Fruit fly (Drosophila melanogaster): ENCODE results near the gene CG32100.

Gene CG32100

DNA sequence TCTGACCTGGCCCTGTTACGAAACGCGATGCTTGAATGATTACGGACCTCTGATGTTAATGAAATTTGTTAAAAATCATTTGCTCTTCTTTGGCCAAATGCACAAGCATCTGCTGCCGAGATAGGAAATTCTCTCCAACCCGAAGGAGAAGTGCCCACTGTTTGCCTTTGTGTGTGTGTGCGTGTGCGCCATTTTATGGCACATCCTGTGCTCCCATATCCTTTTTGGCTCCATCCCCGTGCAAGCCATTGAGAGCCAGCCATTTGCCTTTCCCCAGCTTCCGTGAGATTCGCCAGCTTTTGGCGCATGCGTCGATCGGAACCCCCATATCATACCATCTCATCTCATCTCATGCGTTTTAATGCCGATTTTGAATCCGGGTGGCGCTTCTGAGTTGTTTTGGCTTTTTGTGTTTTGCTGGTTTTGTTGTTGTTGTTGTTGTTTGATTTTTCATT lies 28.8 kb downstream of the CG32100 start, which contains the start of gene CG4328:
Gene CG4328 (minus strand): TSS at position 51 of the 455 bp plus-strand sequence.
- TF ChIP-seq br (optimal IDR thresholded peaks at IDR 0.05) = no peak
- TF ChIP-seq CG10654 (GFP tag; optimal IDR thresholded peaks at IDR 0.05) = no peak
- no peak for TF ChIP-seq MTF-1 (GFP tag; optimal IDR thresholded peaks at IDR 0.05; ENCODE audit: borderline replicate concordance)
- peak in 1 of 2 experiments; percentile 11 for TF ChIP-seq Trl (optimal IDR thresholded peaks at IDR 0.05)
- TF ChIP-seq Trl (GFP tag; optimal IDR thresholded peaks at IDR 0.05) = no peak
- no peak for TF ChIP-seq CG6254 (GFP tag; optimal IDR thresholded peaks at IDR 0.05)
- TF ChIP-seq ewg (GFP tag; optimal IDR thresholded peaks at IDR 0.05) = peak; percentile 66
- no peak for TF ChIP-seq CG15696 (tag; optimal IDR thresholded peaks at IDR 0.05)
- no peak for TF ChIP-seq sqz (GFP tag; optimal IDR thresholded peaks at IDR 0.05)
- TF ChIP-seq otp (GFP tag; IDR thresholded peaks at IDR 0.05) = no peak
- no peak for TF ChIP-seq Dek (tag; optimal IDR thresholded peaks at IDR 0.05)
- no peak for TF ChIP-seq wor (GFP tag; IDR thresholded peaks at IDR 0.05)
- TF ChIP-seq chm (GFP tag; IDR thresholded peaks at IDR 0.05) = no peak
- no peak for TF ChIP-seq Hr51 (GFP tag; optimal IDR thresholded peaks at IDR 0.05)
- TF ChIP-seq Nf-YC (tag; optimal IDR thresholded peaks at IDR 0.05) = peak; percentile 90
- no peak for TF ChIP-seq NC2α (GFP tag; optimal IDR thresholded peaks at IDR 0.05)
- 0 out of 2 replicates have a peak, but pooled peaks have one; percentile 29 for TF ChIP-seq CG4360 (GFP tag; IDR thresholded peaks at IDR 0.05)
- no peak for TF ChIP-seq lov (optimal IDR thresholded peaks at IDR 0.05)
- no peak for TF ChIP-seq lov (GFP tag; IDR thresholded peaks at IDR 0.05)
- TF ChIP-seq Blimp-1 (GFP tag; optimal IDR thresholded peaks at IDR 0.05) = no peak
- no peak for TF ChIP-seq CG13424 (tag; optimal IDR thresholded peaks at IDR 0.05)
- TF ChIP-seq Nf-YB (GFP tag; optimal IDR thresholded peaks at IDR 0.05) = peak; percentile 86
- TF ChIP-seq CG2120 (GFP tag; optimal IDR thresholded peaks at IDR 0.05) = no peak
- TF ChIP-seq abd-A (tag; optimal IDR thresholded peaks at IDR 0.05) = peak; percentile 7
- no peak for TF ChIP-seq kah (GFP tag; optimal IDR thresholded peaks at IDR 0.05)
- TF ChIP-seq CG10147 (GFP tag; optimal IDR thresholded peaks at IDR 0.05) = no peak
- TF ChIP-seq dmrt11E (tag; optimal IDR thresholded peaks at IDR 0.05) = no peak
- TF ChIP-seq CG31224 (GFP tag; IDR thresholded peaks at IDR 0.05) = no peak
- no peak for TF ChIP-seq Gug (GFP tag; IDR thresholded peaks at IDR 0.05)
- TF ChIP-seq CG11695 (GFP tag; IDR thresholded peaks at IDR 0.05) = no peak
- no peak for TF ChIP-seq sob (GFP tag; IDR thresholded peaks at IDR 0.05)

DNA sequence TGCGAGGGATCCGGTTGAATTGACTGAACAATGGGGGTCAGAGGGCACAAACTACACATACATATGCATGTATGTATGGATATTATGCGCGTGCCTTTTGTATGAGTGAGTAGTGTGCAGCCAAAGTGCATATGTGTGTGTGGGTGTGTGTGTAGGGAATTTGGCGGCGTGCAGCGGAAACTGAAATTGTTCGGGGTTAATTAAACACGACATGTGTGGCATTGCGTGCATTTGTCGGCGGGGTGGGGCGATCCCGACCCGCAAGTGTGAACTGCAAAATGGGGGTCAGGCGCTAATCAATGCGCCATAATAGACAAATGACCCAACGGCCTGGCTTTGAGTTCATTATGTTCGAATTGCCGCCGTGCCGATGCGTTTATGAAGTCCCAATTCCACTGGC lies 30.8 kb downstream of the CG32100 start:
- TF ChIP-seq Hr78 (GFP tag; optimal IDR thresholded peaks at IDR 0.05) (peak in 1 of 2 experiments; percentile 67), gcm (GFP tag; optimal IDR thresholded peaks at IDR 0.05) (peak; percentile 83), cg (GFP tag; optimal IDR thresholded peaks at IDR 0.05) (peak; percentile 68), twi (tag; optimal IDR thresholded peaks at IDR 0.05) (peak; percentile 35), CG6272 (GFP tag; IDR thresholded peaks at IDR 0.05) (no peak), CG6765 (GFP tag; optimal IDR thresholded peaks at IDR 0.05) (no peak), pan (optimal IDR thresholded peaks at IDR 0.05) (no peak), pan (GFP tag; optimal IDR thresholded peaks at IDR 0.05 in 1 of 2, IDR thresholded peaks at IDR 0.05 in 1 of 2) (no peak), CG11093 (GFP tag; IDR thresholded peaks at IDR 0.05) (0 out of 3 replicates have a peak, but pooled peaks have one; percentile 30), hkb (optimal IDR thresholded peaks at IDR 0.05) (no peak), hkb (GFP tag; IDR thresholded peaks at IDR 0.05) (no peak), CG8089 (GFP tag; optimal IDR thresholded peaks at IDR 0.05) (no peak), Dref (GFP tag; IDR thresholded peaks at IDR 0.05) (0 out of 2 replicates have a peak, but pooled peaks have one; percentile 19), aop (GFP tag; IDR thresholded peaks at IDR 0.05) (0 out of 2 replicates have a peak, but pooled peaks have one; percentile 7), ci (GFP tag; IDR thresholded peaks at IDR 0.05) (0 out of 3 replicates have a peak, but pooled peaks have one; percentile 49), CG14441 (GFP tag; IDR thresholded peaks at IDR 0.05) (no peak), chinmo (GFP tag; IDR thresholded peaks at IDR 0.05; ENCODE audit: partially characterized antibody) (0 out of 4 replicates have a peak, but pooled peaks have one; percentile 62), pho (GFP tag; optimal IDR thresholded peaks at IDR 0.05) (no peak), CG7745 (tag; optimal IDR thresholded peaks at IDR 0.05) (peak; percentile 12)

Data from whole organism, embryonic.